Worm (Caenorhabditis elegans): ENCODE data around the gene drl-1.

Gene drl-1

ce11 chrIV:295734-296201 lies 29.1 kb upstream of the drl-1 start:
- TF ChIP-seq lin-39 (tag; optimal IDR thresholded peaks at IDR 0.05), result no peak
- TF ChIP-seq mdt-29 (GFP tag; IDR thresholded peaks at IDR 0.05), result 0 out of 2 replicates have a peak, but pooled peaks have one; percentile 30
- TF ChIP-seq Y75B8A.6 (GFP tag; IDR thresholded peaks at IDR 0.05), result 0 out of 2 replicates have a peak, but pooled peaks have one; percentile 21
- no peak for TF ChIP-seq vab-7 (GFP tag; IDR thresholded peaks at IDR 0.05)
- no peak for TF ChIP-seq zfp-2 (tag; optimal IDR thresholded peaks at IDR 0.05)
- no peak for TF ChIP-seq nhr-6 (tag; optimal IDR thresholded peaks at IDR 0.05)
- TF ChIP-seq egl-43 (GFP tag; IDR thresholded peaks at IDR 0.05), result no peak
- no peak for TF ChIP-seq lim-7 (GFP tag; IDR thresholded peaks at IDR 0.05)
- no peak for TF ChIP-seq ctbp-1 (GFP tag; IDR thresholded peaks at IDR 0.05)
- no peak for TF ChIP-seq F10B5.3 (tag; optimal IDR thresholded peaks at IDR 0.05)
- no peak for TF ChIP-seq zip-11 (GFP tag; IDR thresholded peaks at IDR 0.05)
- peak in 1 of 2 experiments; percentile 18 for TF ChIP-seq mdl-1 (tag; optimal IDR thresholded peaks at IDR 0.05)
- TF ChIP-seq dmd-8 (GFP tag; IDR thresholded peaks at IDR 0.05), result no peak
- TF ChIP-seq cey-2 (tag; optimal IDR thresholded peaks at IDR 0.05; ENCODE audit: borderline replicate concordance, insufficient read depth), result no peak
- no peak for TF ChIP-seq F49E8.2 (tag; optimal IDR thresholded peaks at IDR 0.05; ENCODE audit: borderline replicate concordance)
- peak; percentile 17 for TF ChIP-seq T20F7.1 (GFP tag; optimal IDR thresholded peaks at IDR 0.05)
- no peak for TF ChIP-seq spr-1 (tag; optimal IDR thresholded peaks at IDR 0.05)
- peak in 1 of 2 experiments; percentile 92 for TF ChIP-seq unc-62 (GFP tag; optimal IDR thresholded peaks at IDR 0.05 in 1 of 2)
- TF ChIP-seq unc-62 (tag; optimal IDR thresholded peaks at IDR 0.05), result no peak
- TF ChIP-seq F44E2.7 (GFP tag; IDR thresholded peaks at IDR 0.05), result no peak
- no peak for TF ChIP-seq nhr-237 (tag; optimal IDR thresholded peaks at IDR 0.05)
- peak; percentile 89 for TF ChIP-seq hlh-11 (tag; optimal IDR thresholded peaks at IDR 0.05)
- no peak for TF ChIP-seq ama-1 (optimal IDR thresholded peaks at IDR 0.05)
- TF ChIP-seq jun-1 (tag; optimal IDR thresholded peaks at IDR 0.05), result no peak
- TF ChIP-seq nhr-111 (GFP tag; optimal IDR thresholded peaks at IDR 0.05), result no peak
- TF ChIP-seq dpl-1 (GFP tag; optimal IDR thresholded peaks at IDR 0.05), result no peak
- no peak for TF ChIP-seq ZK546.5 (tag; optimal IDR thresholded peaks at IDR 0.05)
- TF ChIP-seq saeg-2 (GFP tag; IDR thresholded peaks at IDR 0.05), result 0 out of 2 replicates have a peak, but pooled peaks have one; percentile 10
- TF ChIP-seq spr-3 (GFP tag; optimal IDR thresholded peaks at IDR 0.05), result no peak
- TF ChIP-seq nhr-102 (tag; optimal IDR thresholded peaks at IDR 0.05), result peak; percentile 54
- TF ChIP-seq ceh-32 (tag; optimal IDR thresholded peaks at IDR 0.05; ENCODE audit: poor library complexity), result no peak
- no peak for TF ChIP-seq lin-15B (tag; optimal IDR thresholded peaks at IDR 0.05)
- no peak for TF ChIP-seq pha-4 (GFP tag; IDR thresholded peaks at IDR 0.05)
- TF ChIP-seq pha-4 (tag; optimal IDR thresholded peaks at IDR 0.05), result no peak
- no peak for TF ChIP-seq daf-16 (GFP tag; optimal IDR thresholded peaks at IDR 0.05)
- peak; percentile 78 for TF ChIP-seq daf-16 (tag; optimal IDR thresholded peaks at IDR 0.05)
- no peak for TF ChIP-seq Y5F2A.4 (GFP tag; optimal IDR thresholded peaks at IDR 0.05)
- no peak for TF ChIP-seq ceh-44 (GFP tag; IDR thresholded peaks at IDR 0.05)
- TF ChIP-seq pqm-1 (tag; optimal IDR thresholded peaks at IDR 0.05), result peak; percentile 76
- TF ChIP-seq set-16 (GFP tag; IDR thresholded peaks at IDR 0.05), result no peak
- TF ChIP-seq zag-1 (tag; optimal IDR thresholded peaks at IDR 0.05), result no peak
- TF ChIP-seq mes-2 (tag; optimal IDR thresholded peaks at IDR 0.05; ENCODE audit: poor library complexity, severe bottlenecking), result no peak
- TF ChIP-seq sdz-12 (GFP tag; optimal IDR thresholded peaks at IDR 0.05), result no peak
- TF ChIP-seq fkh-10 (GFP tag; optimal IDR thresholded peaks at IDR 0.05), result no peak
- TF ChIP-seq ceh-62 (tag; optimal IDR thresholded peaks at IDR 0.05), result no peak
- TF ChIP-seq dve-1 (tag; optimal IDR thresholded peaks at IDR 0.05; ENCODE audit: insufficient read depth), result peak; percentile 66
- no peak for TF ChIP-seq unc-39 (tag; optimal IDR thresholded peaks at IDR 0.05)
- TF ChIP-seq fos-1 (tag; optimal IDR thresholded peaks at IDR 0.05), result no peak
- TF ChIP-seq aha-1 (tag), result peak; percentile 85
- no peak for TF ChIP-seq F26F4.8 (GFP tag; conservative IDR thresholded peaks at IDR 0.05)
- peak; percentile 70 for TF ChIP-seq hlh-30 (tag; optimal IDR thresholded peaks at IDR 0.05; ENCODE audit: insufficient read depth)
- no peak for TF ChIP-seq daf-19 (GFP tag; conservative IDR thresholded peaks at IDR 0.05)
